Worm (Caenorhabditis elegans) whole organism, young adult: ENCODE results near the gene Y57G11C.41.
A peak's percentile ranks its signal among the peaks of the same experiment; 100 is the strongest.

ENCODE experiments used
- dpl-1 ChIP-seq: fragments of 150-350 bp; optimal IDR thresholded peaks from 2 replicates; lab custom pipeline; 2014; ENCODE audit warnings: missing biosample characterization, missing genetic modification reagents, missing genetic modification characterization
- hlh-26 ChIP-seq: fragments of 200-800 bp; sonication (Bioruptor generic); conservative IDR thresholded peaks from 2 replicates; pipeline ENCODE4 v1.3.6; 2022; ENCODE audit warnings: missing genetic modification reagents, missing genetic modification characterization, missing compliant biosample characterization
- snpc-4 ChIP-seq, 5 experiments: fragments of 150-350 bp in 1 of 5; sonication (generic microtip) in 4 of 5; optimal IDR thresholded peaks; 2 replicates each; lab custom pipeline; 2014 to 2018; ENCODE audit warnings: missing genetic modification characterization in 5 of 5, missing biosample characterization in 3 of 5, antibody characterized with exemption in 2 of 5, mild to moderate bottlenecking in 2 of 5, missing compliant biosample characterization in 2 of 5, missing genotype in 2 of 5, moderate library complexity in 2 of 5, missing genetic modification reagents in 1 of 5
- zim-3 ChIP-seq: sonication (generic microtip); optimal IDR thresholded peaks from 2 replicates; lab custom pipeline; 2017; ENCODE audit warnings: mild to moderate bottlenecking, missing genetic modification characterization, moderate library complexity, missing compliant biosample characterization

DNA sequence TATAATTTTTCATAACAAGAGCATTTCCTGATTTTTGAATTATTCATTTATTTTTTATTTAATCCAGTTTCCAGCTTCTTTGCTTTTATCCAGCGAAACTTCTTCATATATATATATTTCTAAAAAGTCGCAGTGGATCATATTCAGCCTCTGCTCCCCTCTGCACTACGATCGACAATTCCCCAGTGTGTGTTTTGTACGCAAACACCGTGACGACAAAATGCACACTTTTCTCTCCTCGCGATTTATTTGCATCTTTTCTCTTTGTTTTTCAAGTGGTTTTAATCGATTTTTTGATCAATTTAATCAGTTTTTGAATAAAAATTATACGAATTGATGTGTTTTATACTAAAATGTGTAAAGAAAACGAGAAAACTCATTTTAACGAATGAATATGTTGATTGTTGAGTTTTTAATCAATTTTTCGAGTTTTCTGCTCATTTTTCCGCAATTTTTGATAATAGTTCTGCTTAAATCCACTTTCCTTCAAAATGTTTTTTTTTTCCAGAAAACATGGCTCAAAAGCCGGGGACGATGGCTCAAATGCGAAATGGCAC is 49.6 kb downstream of the Y57G11C.41 start, which contains the start of gene Y57G11C.33:
- TF ChIP-seq zim-3 (tag; lab: Kevin White, UChicago) = no peak
- TF ChIP-seq dpl-1 (GFP tag; lab: Kevin White, UChicago) = no peak
- no peak for TF ChIP-seq hlh-26 (GFP tag; lab: Robert Waterston, UW)
- peak; percentile 85 for TF ChIP-seq snpc-4 (GFP tag; optimal IDR thresholded peaks at IDR 0.05; lab: Kevin White, UChicago)
- TF ChIP-seq snpc-4 (tag; optimal IDR thresholded peaks at IDR 0.05; lab: Kevin White, UChicago) = peak in 3 of 4 experiments; percentile 89 to 91 (median 89)
